Fruit fly (Drosophila melanogaster) whole organism, embryonic: ENCODE data around the gene CG15772.
A peak's percentile ranks its signal among the peaks of the same experiment; 100 is the strongest.

Experiments used
- Awh ChIP-seq: fragments of 200-800 bp; sonication (Bioruptor generic); IDR thresholded peaks from 2 replicates; pipeline ENCODE4, ENCODE4 v1.3.6; 2022; ENCODE audit warnings: missing biosample characterization, missing genetic modification characterization
- B-H1 ChIP-seq: fragments of 200-800 bp; sonication (Bioruptor generic); IDR thresholded peaks from 3 replicates; pipeline ENCODE4 v1.3.6; 2022; ENCODE audit warnings: missing biosample characterization, missing genetic modification characterization
- Bgb ChIP-seq: fragments of 200-800 bp; sonication (Bioruptor generic); IDR thresholded peaks from 2 replicates; pipeline ENCODE4 v1.3.6; 2022; ENCODE audit warnings: missing biosample characterization, missing genetic modification characterization; ENCODE audit not compliant: partially characterized antibody
- BtbVII ChIP-seq: fragments of 200-800 bp; sonication (Bioruptor generic); optimal IDR thresholded peaks from 3 replicates; lab custom pipeline; 2017; ENCODE audit warnings: missing biosample characterization, mild to moderate bottlenecking, missing genetic modification characterization
- CG10366 ChIP-seq: fragments of 200-800 bp; sonication (Bioruptor generic); IDR thresholded peaks from 2 replicates; pipeline ENCODE4 v1.3.6; 2022; ENCODE audit warnings: missing biosample characterization, missing genetic modification characterization
- CG10431 ChIP-seq: fragments of 200-800 bp; sonication (Bioruptor generic); optimal IDR thresholded peaks from 3 replicates; lab custom pipeline; 2018; ENCODE audit warnings: missing biosample characterization, mild to moderate bottlenecking, missing genetic modification characterization
- CG10654 ChIP-seq: fragments of 200-800 bp; sonication (Bioruptor generic); optimal IDR thresholded peaks from 2 replicates; lab custom pipeline; 2016; ENCODE audit warnings: missing biosample characterization, missing genetic modification characterization
- CG11247 ChIP-seq: fragments of 200-800 bp; sonication (Bioruptor generic); IDR thresholded peaks from 2 replicates; pipeline ENCODE4 v1.3.6; 2022; ENCODE audit warnings: missing biosample characterization, missing genetic modification characterization
- CG11560 ChIP-seq: fragments of 200-800 bp; sonication (Bioruptor generic); IDR thresholded peaks from 3 replicates; pipeline ENCODE4 v1.3.6; 2022; ENCODE audit warnings: missing biosample characterization, missing genetic modification characterization
- CG12236 ChIP-seq: fragments of 200-800 bp; sonication (Bioruptor generic); optimal IDR thresholded peaks from 2 replicates; lab custom pipeline; 2016; ENCODE audit warnings: missing biosample characterization, missing genetic modification characterization
- CG12299 ChIP-seq: fragments of 200-800 bp; sonication (Bioruptor generic); optimal IDR thresholded peaks from 2 replicates; lab custom pipeline; 2018; ENCODE audit warnings: missing biosample characterization, mild to moderate bottlenecking, missing genetic modification characterization
- CG12744 ChIP-seq: fragments of 200-800 bp; sonication (Bioruptor generic); optimal IDR thresholded peaks from 2 replicates; lab custom pipeline; 2016; ENCODE audit warnings: missing biosample characterization, missing genetic modification characterization
- CG17568 ChIP-seq: fragments of 200-800 bp; sonication (Bioruptor generic); optimal IDR thresholded peaks from 2 replicates; lab custom pipeline; 2018; ENCODE audit warnings: missing biosample characterization, mild to moderate bottlenecking, missing genetic modification characterization, moderate library complexity
- CG17912 ChIP-seq: fragments of 200-800 bp; sonication (Bioruptor generic); optimal IDR thresholded peaks from 2 replicates; lab custom pipeline; 2018; ENCODE audit warnings: missing biosample characterization, mild to moderate bottlenecking, missing genetic modification characterization
- CG2129 ChIP-seq: fragments of 200-800 bp; sonication (Bioruptor generic); IDR thresholded peaks from 2 replicates; pipeline ENCODE4 v1.3.6; 2022; ENCODE audit warnings: missing biosample characterization, missing genetic modification characterization; ENCODE audit not compliant: partially characterized antibody
- CG31224 ChIP-seq: fragments of 200-800 bp; sonication (Bioruptor generic); IDR thresholded peaks from 2 replicates; pipeline ENCODE4 v1.3.6; 2022; ENCODE audit warnings: missing biosample characterization, missing genetic modification characterization
- CG31365 ChIP-seq: fragments of 200-800 bp; sonication (Bioruptor generic); optimal IDR thresholded peaks from 2 replicates; lab custom pipeline; 2018; ENCODE audit warnings: missing biosample characterization, mild to moderate bottlenecking, missing genetic modification characterization
- CG42726 ChIP-seq: fragments of 200-800 bp; sonication (Bioruptor generic); IDR thresholded peaks from 2 replicates; pipeline ENCODE4 v1.3.6; 2022; ENCODE audit warnings: missing biosample characterization, missing genetic modification characterization; ENCODE audit not compliant: partially characterized antibody
- CG5953 ChIP-seq: fragments of 200-800 bp; sonication (Bioruptor generic); IDR thresholded peaks from 2 replicates; pipeline ENCODE4 v1.3.6; 2022; ENCODE audit warnings: missing biosample characterization, missing genetic modification characterization
- CG6683 ChIP-seq: fragments of 200-800 bp; sonication (Bioruptor generic); optimal IDR thresholded peaks from 2 replicates; lab custom pipeline; 2017; ENCODE audit warnings: missing biosample characterization, mild to moderate bottlenecking, missing genetic modification characterization, missing genetic modification reagents
- CG6813 ChIP-seq: fragments of 200-800 bp; sonication (Bioruptor generic); optimal IDR thresholded peaks from 2 replicates; lab custom pipeline; 2017; ENCODE audit warnings: missing biosample characterization, missing genetic modification characterization, mild to moderate bottlenecking, moderate library complexity, missing genetic modification reagents
- CG8290 ChIP-seq, 3 experiments: fragments of 200-800 bp; sonication (Bioruptor generic); optimal IDR thresholded peaks; 2 replicates each; lab custom pipeline; 2016 to 2019; ENCODE audit warnings: missing biosample characterization in 3 of 3, missing genetic modification characterization in 3 of 3, mild to moderate bottlenecking in 2 of 3, moderate library complexity in 1 of 3
- CG8388 ChIP-seq: fragments of 200-800 bp; sonication (Bioruptor generic); optimal IDR thresholded peaks from 2 replicates; lab custom pipeline; 2019; ENCODE audit warnings: missing biosample characterization, mild to moderate bottlenecking, missing genetic modification characterization, moderate library complexity
- CTCF ChIP-seq: fragments of 200-800 bp; sonication (Bioruptor generic); optimal IDR thresholded peaks from 2 replicates; lab custom pipeline; 2017; ENCODE audit warnings: missing biosample characterization, mild to moderate bottlenecking, missing genetic modification characterization, moderate library complexity
- Dip2 ChIP-seq: fragments of 200-800 bp; sonication (Bioruptor generic); IDR thresholded peaks from 2 replicates; pipeline ENCODE4 v1.3.6; 2022; ENCODE audit warnings: missing biosample characterization, missing genetic modification characterization
- Gsc ChIP-seq: fragments of 200-800 bp; sonication (Bioruptor generic); IDR thresholded peaks from 2 replicates; pipeline ENCODE4 v1.3.6; 2022; ENCODE audit warnings: missing biosample characterization, missing genetic modification characterization
- HHEX ChIP-seq: fragments of 200-800 bp; sonication (Bioruptor generic); optimal IDR thresholded peaks from 3 replicates; lab custom pipeline; 2017; ENCODE audit warnings: missing biosample characterization, mild to moderate bottlenecking, missing genetic modification characterization, missing genetic modification reagents
- HLH4C ChIP-seq: fragments of 200-800 bp; sonication (Bioruptor generic); IDR thresholded peaks from 3 replicates; pipeline ENCODE4 v1.3.6; 2022; ENCODE audit warnings: missing biosample characterization, missing genetic modification characterization; ENCODE audit not compliant: partially characterized antibody
- Hsf ChIP-seq: fragments of 200-800 bp; sonication (Bioruptor generic); optimal IDR thresholded peaks from 3 replicates; lab custom pipeline; 2016; ENCODE audit warnings: missing biosample characterization, missing genetic modification characterization
- Opbp ChIP-seq: fragments of 200-800 bp; sonication (Bioruptor generic); IDR thresholded peaks from 3 replicates; pipeline ENCODE4 v1.3.6; 2022; ENCODE audit warnings: missing biosample characterization, missing genetic modification characterization; ENCODE audit not compliant: partially characterized antibody
- PHDP ChIP-seq: fragments of 200-800 bp; sonication (Bioruptor generic); optimal IDR thresholded peaks from 3 replicates; lab custom pipeline; 2018; ENCODE audit warnings: missing biosample characterization, mild to moderate bottlenecking, missing genetic modification characterization, moderate library complexity
- Rfx ChIP-seq: fragments of 200-800 bp; sonication (Bioruptor generic); IDR thresholded peaks from 2 replicates; pipeline ENCODE4 v1.3.6; 2022; ENCODE audit warnings: missing biosample characterization, missing genetic modification characterization
- Sox100B ChIP-seq: fragments of 200-800 bp; sonication (Bioruptor generic); optimal IDR thresholded peaks from 3 replicates; lab custom pipeline; 2018; ENCODE audit warnings: missing biosample characterization, mild to moderate bottlenecking, missing genetic modification characterization
- Sox102F ChIP-seq: fragments of 200-800 bp; sonication (Bioruptor generic); optimal IDR thresholded peaks from 2 replicates; lab custom pipeline; 2018; ENCODE audit warnings: missing biosample characterization, mild to moderate bottlenecking, missing genetic modification characterization, moderate library complexity
- Spps ChIP-seq: fragments of 200-800 bp; sonication (Bioruptor generic); optimal IDR thresholded peaks from 2 replicates; lab custom pipeline; 2018; ENCODE audit warnings: missing biosample characterization, mild to moderate bottlenecking, missing genetic modification characterization
- YL-1 ChIP-seq: fragments of 200-800 bp; sonication (Bioruptor generic); optimal IDR thresholded peaks from 3 replicates; lab custom pipeline; 2017; ENCODE audit warnings: missing biosample characterization, mild to moderate bottlenecking, missing genetic modification characterization
- az2 ChIP-seq: fragments of 200-800 bp; sonication (Bioruptor generic); optimal IDR thresholded peaks from 3 replicates; lab custom pipeline; 2016; ENCODE audit warnings: missing biosample characterization, missing genetic modification characterization
- chm ChIP-seq: fragments of 200-800 bp; sonication (Bioruptor generic); IDR thresholded peaks from 2 replicates; pipeline ENCODE4 v1.3.6; 2022; ENCODE audit warnings: missing biosample characterization, missing genetic modification characterization
- en ChIP-seq: fragments of 200-800 bp; sonication (Bioruptor generic); optimal IDR thresholded peaks from 2 replicates; lab custom pipeline; 2016; ENCODE audit warnings: missing biosample characterization, missing genetic modification characterization
- gce ChIP-seq: fragments of 200-800 bp; sonication (Bioruptor generic); IDR thresholded peaks from 3 replicates; pipeline ENCODE4 v1.3.6; 2022; ENCODE audit warnings: missing biosample characterization, missing genetic modification characterization
- ham ChIP-seq: fragments of 200-800 bp; sonication (Bioruptor generic); IDR thresholded peaks from 2 replicates; pipeline ENCODE4 v1.3.6; 2022; ENCODE audit warnings: missing biosample characterization, missing genetic modification characterization
- maf-S ChIP-seq: fragments of 200-800 bp; sonication (Bioruptor generic); optimal IDR thresholded peaks from 2 replicates; lab custom pipeline; 2016; ENCODE audit warnings: missing biosample characterization, missing genetic modification characterization
- otp ChIP-seq: fragments of 200-800 bp; sonication (Bioruptor generic); IDR thresholded peaks from 3 replicates; pipeline ENCODE4, ENCODE4 v1.3.6; 2022; ENCODE audit warnings: missing biosample characterization, missing genetic modification characterization
- sens-2 ChIP-seq: fragments of 200-800 bp; sonication (Bioruptor generic); IDR thresholded peaks from 2 replicates; pipeline ENCODE4 v1.3.6; 2022; ENCODE audit warnings: missing biosample characterization, missing genetic modification characterization
- slp2 ChIP-seq: fragments of 200-800 bp; sonication (Bioruptor generic); optimal IDR thresholded peaks from 2 replicates; lab custom pipeline; 2016; ENCODE audit warnings: missing biosample characterization, missing genetic modification characterization
- sqz ChIP-seq: fragments of 200-800 bp; sonication (Bioruptor generic); optimal IDR thresholded peaks from 3 replicates; lab custom pipeline; 2018; ENCODE audit warnings: missing biosample characterization, mild to moderate bottlenecking, missing genetic modification characterization
- usp ChIP-seq: fragments of >200 bp; optimal IDR thresholded peaks from 2 replicates; lab custom pipeline; 2017; ENCODE audit warnings: missing biosample characterization, missing genetic modification characterization
- zen2 ChIP-seq: fragments of 200-800 bp; sonication (Bioruptor generic); IDR thresholded peaks from 3 replicates; pipeline ENCODE4 v1.3.6; 2022; ENCODE audit warnings: missing biosample characterization, missing genetic modification characterization; ENCODE audit not compliant: partially characterized antibody

CG15772 gene

dm6 chrX:5745840-5746815 is 5.9 kb upstream of the CG15772 start (continued):
- TF ChIP-seq zen2 (GFP tag; lab: Robert Waterston, UW) = no peak
- TF ChIP-seq CG8290 (GFP tag; optimal IDR thresholded peaks at IDR 0.05; lab: Kevin White, UChicago) = no peak
- peak in 1 of 2 experiments; percentile 97 for TF ChIP-seq CG8290 (tag; optimal IDR thresholded peaks at IDR 0.05; lab: Kevin White, UChicago)
- TF ChIP-seq Hsf (GFP tag; lab: Kevin White, UChicago) = peak; percentile 48
- no peak for TF ChIP-seq CG42726 (GFP tag; lab: Robert Waterston, UW)
- peak; percentile 68; the same call in 2 of the 3 replicates for TF ChIP-seq gce (GFP tag; lab: Robert Waterston, UW)
- TF ChIP-seq CG11560 (tag; lab: Robert Waterston, UW) = peak; percentile 46; the same call in 1 of the 3 replicates
- peak; percentile 72 for TF ChIP-seq CG11247 (GFP tag; lab: Robert Waterston, UW)
- TF ChIP-seq CG17912 (GFP tag; lab: Kevin White, UChicago) = peak; percentile 26
- TF ChIP-seq CG10654 = peak; percentile 50
- peak; percentile 83 for TF ChIP-seq HHEX
- peak; percentile 63 for TF ChIP-seq Sox100B (GFP tag; lab: Kevin White, UChicago)
- TF ChIP-seq sens-2 (GFP tag; lab: Robert Waterston, UW) = peak; percentile 79
- TF ChIP-seq slp2 (GFP tag; lab: Kevin White, UChicago) = no peak
- TF ChIP-seq Awh (GFP tag; lab: Robert Waterston, UW) = no peak; the same call in 1 of the 2 replicates
- peak; percentile 48 for TF ChIP-seq CG6683 (GFP tag; lab: Kevin White, UChicago)
- no peak for TF ChIP-seq usp
- TF ChIP-seq Dip2 = no peak
- TF ChIP-seq B-H1 (GFP tag; lab: Robert Waterston, UW) = peak; percentile 61
- peak; percentile 36 for TF ChIP-seq YL-1 (GFP tag; lab: Kevin White, UChicago)
- TF ChIP-seq CG2129 (GFP tag; lab: Robert Waterston, UW) = no peak
- TF ChIP-seq CG31365 = peak; percentile 21
- peak; percentile 3 for TF ChIP-seq CG12236 (GFP tag; lab: Kevin White, UChicago)
- TF ChIP-seq en (GFP tag; lab: Kevin White, UChicago) = peak; percentile 18
- TF ChIP-seq CG17568 = peak; percentile 53
- TF ChIP-seq Sox102F = peak; percentile 78
- peak; percentile 63 for TF ChIP-seq CG8388 (GFP tag; lab: Kevin White, UChicago)
- TF ChIP-seq CG5953 = peak; percentile 68
- no peak for TF ChIP-seq ham (GFP tag; lab: Robert Waterston, UW)
- no peak for TF ChIP-seq sqz
- TF ChIP-seq CG31224 (GFP tag; lab: Robert Waterston, UW) = peak; percentile 56
- peak; percentile 59 for TF ChIP-seq CG6813 (GFP tag; lab: Kevin White, UChicago)
- peak; percentile 7 for TF ChIP-seq CG12744 (GFP tag; lab: Kevin White, UChicago)
- TF ChIP-seq az2 (GFP tag; lab: Kevin White, UChicago) = peak; percentile 75
- peak; percentile 85 for TF ChIP-seq chm (GFP tag; lab: Robert Waterston, UW)
- peak; percentile 57; the same call in 2 of the 3 replicates for TF ChIP-seq otp
- peak; percentile 90 for TF ChIP-seq Rfx
- peak; percentile 37 for TF ChIP-seq CG10431 (GFP tag; lab: Kevin White, UChicago)
- no peak for TF ChIP-seq Opbp
- peak; percentile 15 for TF ChIP-seq maf-S (GFP tag; lab: Kevin White, UChicago)
- peak; percentile 24 for TF ChIP-seq Spps
- no peak for TF ChIP-seq CTCF
- TF ChIP-seq PHDP (tag; lab: Kevin White, UChicago) = peak; percentile 82
- peak; percentile 80 for TF ChIP-seq CG10366
- no peak for TF ChIP-seq Gsc
- TF ChIP-seq Bgb (GFP tag; lab: Robert Waterston, UW) = peak; percentile 25; the same call in 1 of the 2 replicates
- peak; percentile 60 for TF ChIP-seq CG12299
- peak; percentile 61 for TF ChIP-seq BtbVII (GFP tag; lab: Kevin White, UChicago)
- peak; percentile 60 for TF ChIP-seq HLH4C (GFP tag; lab: Robert Waterston, UW)
